Fruit fly (Drosophila melanogaster) whole organism, prepupa: ENCODE results near the gene CG12091.

ENCODE experiments used
- Blimp-1 ChIP-seq: fragments of 200-800 bp; sonication (Bioruptor generic); optimal IDR thresholded peaks from 3 replicates; lab custom pipeline; 2017; ENCODE audit warnings: missing biosample characterization, missing genetic modification characterization, mild to moderate bottlenecking, moderate library complexity, missing genetic modification reagents
- CG31627 ChIP-seq: fragments of 200-800 bp; sonication (Bioruptor generic); optimal IDR thresholded peaks from 3 replicates; lab custom pipeline; 2016; ENCODE audit warnings: missing biosample characterization, missing genetic modification characterization
- CG8119 ChIP-seq: fragments of 200-800 bp; sonication (Bioruptor generic); IDR thresholded peaks from 3 replicates; pipeline ENCODE4 v1.3.6; 2022; ENCODE audit warnings: missing biosample characterization, missing genetic modification characterization
- Lpt ChIP-seq: fragments of 200-800 bp; sonication (Bioruptor generic); optimal IDR thresholded peaks from 3 replicates; lab custom pipeline; 2016; ENCODE audit warnings: missing biosample characterization, missing genetic modification characterization
- OdsH ChIP-seq: fragments of 200-800 bp; sonication (Bioruptor generic); optimal IDR thresholded peaks from 3 replicates; lab custom pipeline; 2016; ENCODE audit warnings: missing biosample characterization, missing genetic modification characterization
- Sox15 ChIP-seq: fragments of 200-800 bp; sonication (Bioruptor generic); optimal IDR thresholded peaks from 3 replicates; lab custom pipeline; 2016; ENCODE audit warnings: missing biosample characterization, missing genetic modification characterization
- acj6 ChIP-seq: fragments of 200-800 bp; sonication (Bioruptor generic); optimal IDR thresholded peaks from 3 replicates; lab custom pipeline; 2016; ENCODE audit warnings: missing biosample characterization, missing genetic modification characterization
- fd85E ChIP-seq: fragments of 200-800 bp; sonication (Bioruptor generic); optimal IDR thresholded peaks from 3 replicates; lab custom pipeline; 2016; ENCODE audit warnings: missing biosample characterization, missing genetic modification characterization

- TF ChIP-seq acj6 = no peak
- no peak for TF ChIP-seq Sox15 (GFP tag; lab: Kevin White, UChicago)
- TF ChIP-seq Blimp-1 (GFP tag; lab: Kevin White, UChicago) = no peak
- no peak for TF ChIP-seq CG31627
- TF ChIP-seq OdsH (GFP tag; lab: Kevin White, UChicago) = no peak
- no peak for TF ChIP-seq Lpt
- TF ChIP-seq CG8119 (GFP tag; lab: Robert Waterston, UW) = no peak
- no peak for TF ChIP-seq fd85E (GFP tag; lab: Kevin White, UChicago)
These were observed 9.2 kb upstream of the CG12091 start, which contains the start of the genes CG32313 and Pcyt1 for dm6 chr3L:1545693-1546329.
